Fruit fly (Drosophila melanogaster) whole organism, embryonic: ENCODE results near the gene Ufd1.
A peak's percentile ranks its signal among the peaks of the same experiment; 100 is the strongest.

Experiments
- C15 ChIP-seq: fragments of 200-800 bp; sonication (Bioruptor generic); IDR thresholded peaks from 3 replicates; pipeline ENCODE4 v1.3.6; 2022; ENCODE audit warnings: missing biosample characterization, missing genetic modification characterization
- CG10147 ChIP-seq: fragments of 200-800 bp; sonication (Bioruptor generic); optimal IDR thresholded peaks from 2 replicates; lab custom pipeline; 2019; ENCODE audit warnings: missing biosample characterization, mild to moderate bottlenecking, missing genetic modification characterization, moderate library complexity
- CG10209 ChIP-seq: fragments of 200-800 bp; sonication (Bioruptor generic); optimal IDR thresholded peaks from 3 replicates; lab custom pipeline; 2017; ENCODE audit warnings: missing biosample characterization, mild to moderate bottlenecking, missing genetic modification characterization, missing genetic modification reagents
- CG10267 ChIP-seq: fragments of 200-800 bp; sonication (Bioruptor generic); optimal IDR thresholded peaks from 2 replicates; lab custom pipeline; 2018; ENCODE audit warnings: missing biosample characterization, mild to moderate bottlenecking, missing genetic modification characterization, moderate library complexity
- CG10462 ChIP-seq: fragments of 200-800 bp; sonication (Bioruptor generic); optimal IDR thresholded peaks from 2 replicates; lab custom pipeline; 2016; ENCODE audit warnings: missing biosample characterization, missing genetic modification characterization
- CG10959 ChIP-seq: fragments of 200-800 bp; sonication (Bioruptor generic); IDR thresholded peaks from 2 replicates; pipeline ENCODE4 v1.3.6; 2022; ENCODE audit warnings: missing biosample characterization, missing genetic modification characterization
- CG11723 ChIP-seq: fragments of 200-800 bp; sonication (Bioruptor generic); optimal IDR thresholded peaks from 2 replicates; lab custom pipeline; 2017; ENCODE audit warnings: missing biosample characterization, mild to moderate bottlenecking, missing genetic modification characterization
- CG12236 ChIP-seq: fragments of 200-800 bp; sonication (Bioruptor generic); optimal IDR thresholded peaks from 2 replicates; lab custom pipeline; 2016; ENCODE audit warnings: missing biosample characterization, missing genetic modification characterization
- CG1529 ChIP-seq: fragments of 200-800 bp; sonication (Bioruptor generic); optimal IDR thresholded peaks from 3 replicates; lab custom pipeline; 2018; ENCODE audit warnings: missing biosample characterization, missing genetic modification characterization
- CG15479 ChIP-seq: fragments of 200-800 bp; sonication (Bioruptor generic); optimal IDR thresholded peaks from 3 replicates; lab custom pipeline; 2019; ENCODE audit warnings: missing biosample characterization, mild to moderate bottlenecking, missing genetic modification characterization, moderate library complexity
- CG16813 ChIP-seq: fragments of 200-800 bp; sonication (Bioruptor generic); IDR thresholded peaks from 3 replicates; pipeline ENCODE4 v1.3.6; 2022; ENCODE audit warnings: missing biosample characterization, missing genetic modification characterization; ENCODE audit not compliant: partially characterized antibody
- CG17361 ChIP-seq: fragments of 200-800 bp; sonication (Bioruptor generic); IDR thresholded peaks from 3 replicates; pipeline ENCODE4 v1.3.6; 2022; ENCODE audit warnings: missing biosample characterization, missing genetic modification characterization
- CG17802 ChIP-seq: fragments of 200-800 bp; sonication (Bioruptor generic); optimal IDR thresholded peaks from 2 replicates; lab custom pipeline; 2018; ENCODE audit warnings: missing biosample characterization, mild to moderate bottlenecking, missing genetic modification characterization, moderate library complexity
- CG18764 ChIP-seq: fragments of 200-800 bp; sonication (Bioruptor generic); optimal IDR thresholded peaks from 3 replicates; lab custom pipeline; 2016; ENCODE audit warnings: missing biosample characterization, missing genetic modification characterization
- CG32532 ChIP-seq: fragments of 200-800 bp; sonication (Bioruptor generic); IDR thresholded peaks from 2 replicates; pipeline ENCODE4 v1.3.6; 2022; ENCODE audit warnings: missing biosample characterization, missing genetic modification characterization
- CG3407 ChIP-seq: fragments of 200-800 bp; sonication (Bioruptor generic); optimal IDR thresholded peaks from 2 replicates; lab custom pipeline; 2018; ENCODE audit warnings: missing biosample characterization, mild to moderate bottlenecking, missing genetic modification characterization
- CG42726 ChIP-seq: fragments of 200-800 bp; sonication (Bioruptor generic); IDR thresholded peaks from 2 replicates; pipeline ENCODE4 v1.3.6; 2022; ENCODE audit warnings: missing biosample characterization, missing genetic modification characterization; ENCODE audit not compliant: partially characterized antibody
- CG4424 ChIP-seq: fragments of 200-800 bp; sonication (Bioruptor generic); optimal IDR thresholded peaks from 3 replicates; lab custom pipeline; 2016; ENCODE audit warnings: missing biosample characterization, missing genetic modification characterization
- CG5953 ChIP-seq: fragments of 200-800 bp; sonication (Bioruptor generic); IDR thresholded peaks from 2 replicates; pipeline ENCODE4 v1.3.6; 2022; ENCODE audit warnings: missing biosample characterization, missing genetic modification characterization
- CG6765 ChIP-seq: fragments of 200-800 bp; sonication (Bioruptor generic); optimal IDR thresholded peaks from 3 replicates; lab custom pipeline; 2017; ENCODE audit warnings: missing biosample characterization, mild to moderate bottlenecking, missing genetic modification characterization
- CG9609 ChIP-seq: fragments of 200-800 bp; sonication (Bioruptor generic); optimal IDR thresholded peaks from 3 replicates; lab custom pipeline; 2016; ENCODE audit warnings: missing biosample characterization, missing genetic modification characterization
- HLH3B ChIP-seq: fragments of 200-800 bp; sonication (Bioruptor generic); IDR thresholded peaks from 2 replicates; pipeline ENCODE4 v1.3.6; 2022; ENCODE audit warnings: missing biosample characterization, missing genetic modification characterization
- HLH4C ChIP-seq: fragments of 200-800 bp; sonication (Bioruptor generic); IDR thresholded peaks from 3 replicates; pipeline ENCODE4 v1.3.6; 2022; ENCODE audit warnings: missing biosample characterization, missing genetic modification characterization; ENCODE audit not compliant: partially characterized antibody
- Taf1 ChIP-seq: fragments of 200-800 bp; sonication (Bioruptor generic); IDR thresholded peaks from 2 replicates; pipeline ENCODE4 v1.3.6; 2022; ENCODE audit warnings: missing biosample characterization, missing genetic modification characterization
- ase ChIP-seq: fragments of 200-800 bp; sonication (Bioruptor generic); IDR thresholded peaks from 3 replicates; pipeline ENCODE4 v1.3.6; 2022; ENCODE audit warnings: missing biosample characterization, missing genetic modification characterization
- bcd ChIP-seq: fragments of 200-800 bp; sonication (Bioruptor generic); optimal IDR thresholded peaks from 2 replicates; lab custom pipeline; 2017; ENCODE audit warnings: missing biosample characterization, mild to moderate bottlenecking, missing genetic modification characterization
- caup ChIP-seq: fragments of 200-800 bp; sonication (Bioruptor generic); optimal IDR thresholded peaks from 3 replicates; lab custom pipeline; 2017; ENCODE audit warnings: missing biosample characterization, mild to moderate bottlenecking, missing genetic modification characterization, moderate library complexity; ENCODE audit not compliant: severe bottlenecking
- cwo ChIP-seq: fragments of 200-800 bp; sonication (Bioruptor generic); optimal IDR thresholded peaks from 3 replicates; lab custom pipeline; 2017; ENCODE audit warnings: missing biosample characterization, missing genetic modification characterization, mild to moderate bottlenecking, moderate library complexity, missing genetic modification reagents
- danr ChIP-seq: fragments of 200-800 bp; sonication (Bioruptor generic); IDR thresholded peaks from 2 replicates; pipeline ENCODE4 v1.3.6; 2022; ENCODE audit warnings: missing biosample characterization, missing genetic modification characterization
- dmrt11E ChIP-seq: fragments of 200-800 bp; sonication (Bioruptor generic); optimal IDR thresholded peaks from 3 replicates; lab custom pipeline; 2018; ENCODE audit warnings: missing biosample characterization, mild to moderate bottlenecking, missing genetic modification characterization, moderate library complexity
- fd102C ChIP-seq: fragments of 200-800 bp; sonication (Bioruptor generic); optimal IDR thresholded peaks from 2 replicates; lab custom pipeline; 2018; ENCODE audit warnings: missing biosample characterization, mild to moderate bottlenecking, missing genetic modification characterization, moderate library complexity
- grau ChIP-seq: fragments of 200-800 bp; optimal IDR thresholded peaks from 3 replicates; lab custom pipeline; 2019; ENCODE audit warnings: missing biosample characterization, mild to moderate bottlenecking, missing genetic modification characterization, moderate library complexity
- hkb ChIP-seq, 2 experiments: fragments of 200-800 bp in 1 of 2; fragments of >200 bp in 1 of 2; sonication (Bioruptor generic) in 1 of 2; IDR thresholded peaks in 1 of 2; optimal IDR thresholded peaks in 1 of 2; 2 replicates each; pipeline versions ENCODE4 v1.3.6 to Lab custom; 2017 to 2022; ENCODE audit warnings: missing biosample characterization in 1 of 2, missing genetic modification characterization in 1 of 2
- ind ChIP-seq: fragments of 200-800 bp; sonication (Bioruptor generic); optimal IDR thresholded peaks from 3 replicates; lab custom pipeline; 2016; ENCODE audit warnings: missing biosample characterization, missing genetic modification characterization
- insv ChIP-seq, 2 experiments: fragments of 200-800 bp; sonication (Bioruptor generic); optimal IDR thresholded peaks; 3 replicates each; lab custom pipeline; 2016 to 2018; ENCODE audit warnings: missing biosample characterization in 2 of 2, missing genetic modification characterization in 2 of 2
- lab ChIP-seq: fragments of 200-800 bp; sonication (Bioruptor generic); optimal IDR thresholded peaks from 3 replicates; lab custom pipeline; 2017; ENCODE audit warnings: missing biosample characterization, missing genetic modification characterization, mild to moderate bottlenecking, moderate library complexity, missing genetic modification reagents
- lola ChIP-seq, 3 experiments: fragments of >200 bp in 2 of 3; fragments of 200-800 bp in 1 of 3; sonication (Bioruptor generic) in 1 of 3; optimal IDR thresholded peaks; 2 replicates each; lab custom pipeline; 2017 to 2019; ENCODE audit warnings: missing biosample characterization in 3 of 3, missing genetic modification characterization in 3 of 3, mild to moderate bottlenecking in 1 of 3, moderate library complexity in 1 of 3
- nerfin-1 ChIP-seq: fragments of 200-800 bp; sonication (Bioruptor generic); optimal IDR thresholded peaks from 3 replicates; lab custom pipeline; 2019; ENCODE audit warnings: missing biosample characterization, mild to moderate bottlenecking, missing genetic modification characterization, moderate library complexity
- nmo ChIP-seq: fragments of 200-800 bp; sonication (Bioruptor generic); optimal IDR thresholded peaks from 2 replicates; lab custom pipeline; 2018; ENCODE audit warnings: missing biosample characterization, mild to moderate bottlenecking, missing genetic modification characterization, moderate library complexity
- nom ChIP-seq: fragments of 200-800 bp; sonication (Bioruptor generic); optimal IDR thresholded peaks from 2 replicates; lab custom pipeline; 2017; ENCODE audit warnings: missing biosample characterization, missing genetic modification characterization, mild to moderate bottlenecking, moderate library complexity, missing genetic modification reagents
- sens ChIP-seq: fragments of 200-800 bp; sonication (Bioruptor generic); peaks from one replicate; lab custom pipeline; 2016; ENCODE audit warnings: missing biosample characterization, missing genetic modification characterization
- sob ChIP-seq: fragments of 200-800 bp; sonication (Bioruptor generic); IDR thresholded peaks from 2 replicates; pipeline ENCODE4 v1.3.6; 2022; ENCODE audit warnings: missing biosample characterization, missing genetic modification characterization
- wdn ChIP-seq: fragments of 200-800 bp; sonication (Bioruptor generic); IDR thresholded peaks from 2 replicates; pipeline ENCODE4 v1.3.6; 2022; ENCODE audit warnings: missing biosample characterization, missing genetic modification characterization
- z ChIP-seq: fragments of 200-800 bp; sonication (Bioruptor generic); IDR thresholded peaks from 3 replicates; pipeline ENCODE4 v1.3.6; 2022; ENCODE audit warnings: missing biosample characterization, missing genetic modification characterization
- zen ChIP-seq: fragments of 200-800 bp; sonication (Bioruptor generic); optimal IDR thresholded peaks from 3 replicates; lab custom pipeline; 2018; ENCODE audit warnings: missing biosample characterization, mild to moderate bottlenecking, missing genetic modification characterization, moderate library complexity
- zfh1 ChIP-seq: fragments of 200-800 bp; sonication (Bioruptor generic); IDR thresholded peaks from 3 replicates; pipeline ENCODE4 v1.3.6; 2022; ENCODE audit warnings: missing biosample characterization, missing genetic modification characterization
- zfh2 ChIP-seq: fragments of 200-800 bp; sonication (Bioruptor generic); optimal IDR thresholded peaks from 2 replicates; lab custom pipeline; 2016; ENCODE audit warnings: missing biosample characterization, missing genetic modification characterization

Gene Ufd1

DNA sequence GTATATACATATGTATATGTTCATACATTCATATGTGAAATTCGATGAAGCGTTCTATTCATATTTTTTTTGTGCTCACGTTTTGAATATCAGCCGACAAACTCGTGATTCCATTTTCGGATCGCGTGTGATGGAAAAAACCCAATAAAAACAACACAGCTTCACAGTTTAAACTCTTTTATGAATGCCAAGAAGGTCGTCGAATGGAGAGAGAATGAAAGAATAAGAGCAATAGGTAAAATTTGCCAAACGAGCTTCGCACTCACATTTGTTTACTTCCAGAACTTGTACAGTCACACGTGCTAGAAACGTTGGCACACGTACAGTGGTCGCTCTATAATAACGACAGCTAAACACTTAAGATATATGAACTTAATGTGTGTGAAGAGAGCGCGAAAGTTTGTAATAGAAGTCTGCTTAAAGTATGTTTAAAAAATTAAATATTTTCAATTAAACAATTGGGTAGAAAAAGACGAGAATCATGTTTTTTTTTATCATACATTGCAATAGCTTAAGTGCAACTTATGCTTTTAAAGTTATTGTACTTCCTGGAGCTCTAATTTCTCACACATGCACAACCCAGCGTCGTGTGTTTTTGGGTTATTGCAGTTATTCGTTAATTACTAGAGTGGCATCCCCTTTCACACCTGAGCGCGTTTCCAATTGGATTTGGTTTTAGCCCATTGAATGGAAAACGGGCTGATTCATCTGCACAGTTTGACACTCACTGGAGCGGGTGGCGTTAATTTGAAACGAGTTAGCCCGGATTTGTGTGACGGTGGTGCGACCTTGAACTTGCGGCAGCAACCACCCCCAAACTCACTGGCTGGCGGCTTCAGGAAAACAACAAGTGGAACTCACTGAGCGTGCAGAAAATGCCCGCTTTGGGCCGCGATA lies 2.9 kb upstream of the Ufd1 start (continued):
- no peak for TF ChIP-seq CG42726 (GFP tag; lab: Robert Waterston, UW)
- TF ChIP-seq CG32532 = peak; percentile 54
- no peak for TF ChIP-seq CG10267 (tag; lab: Kevin White, UChicago)
- no peak for TF ChIP-seq HLH4C (GFP tag; lab: Robert Waterston, UW)
- TF ChIP-seq grau (tag; lab: Kevin White, UChicago) = peak; percentile 81
- peak; percentile 15 for TF ChIP-seq bcd (GFP tag; lab: Kevin White, UChicago)
- TF ChIP-seq CG15479 (GFP tag; lab: Kevin White, UChicago) = no peak
- no peak for TF ChIP-seq ase (GFP tag; lab: Robert Waterston, UW)
- peak; percentile 60 for TF ChIP-seq lab
- no peak for TF ChIP-seq CG10462
- no peak for TF ChIP-seq CG3407 (GFP tag; lab: Kevin White, UChicago)
- TF ChIP-seq dmrt11E (tag; lab: Kevin White, UChicago) = no peak
- TF ChIP-seq CG10959 (GFP tag; lab: Robert Waterston, UW) = no peak
- 0 out of 3 replicates have a peak, but pooled peaks have one; percentile 13 for TF ChIP-seq z
- no peak for TF ChIP-seq CG10147 (GFP tag; lab: Kevin White, UChicago)
- no peak for TF ChIP-seq CG18764 (GFP tag; lab: Kevin White, UChicago)
- no peak for TF ChIP-seq CG9609 (GFP tag; lab: Kevin White, UChicago)
- TF ChIP-seq sob (GFP tag; lab: Robert Waterston, UW) = no peak
- TF ChIP-seq nerfin-1 (tag; lab: Kevin White, UChicago) = no peak
- TF ChIP-seq zen (tag; lab: Kevin White, UChicago) = peak; percentile 20
- peak; percentile 22; the same call in 1 of the 3 replicates for TF ChIP-seq CG17361
- TF ChIP-seq CG17802 (tag; lab: Kevin White, UChicago) = no peak
- TF ChIP-seq CG1529 = no peak
- no peak for TF ChIP-seq danr (GFP tag; lab: Robert Waterston, UW)
- TF ChIP-seq CG12236 (GFP tag; lab: Kevin White, UChicago) = no peak
- 0 out of 2 replicates have a peak, but pooled peaks have one; percentile 20 for TF ChIP-seq Taf1 (GFP tag; lab: Robert Waterston, UW)
- TF ChIP-seq zfh1 (GFP tag; lab: Robert Waterston, UW) = no peak
- no peak for TF ChIP-seq CG5953
- TF ChIP-seq insv (GFP tag; optimal IDR thresholded peaks at IDR 0.05; lab: Kevin White, UChicago) = peak; percentile 50 to 90
- TF ChIP-seq ind (GFP tag; lab: Kevin White, UChicago) = no peak
- no peak for TF ChIP-seq hkb (optimal IDR thresholded peaks at IDR 0.05; lab: Kevin White, UChicago)
- no peak for TF ChIP-seq hkb (GFP tag; IDR thresholded peaks at IDR 0.05; lab: Robert Waterston, UW)
- TF ChIP-seq nom (GFP tag; lab: Kevin White, UChicago) = no peak
- TF ChIP-seq fd102C = no peak
- TF ChIP-seq cwo (GFP tag; lab: Kevin White, UChicago) = peak; percentile 96
- TF ChIP-seq CG6765 = no peak
- peak; percentile 22 for TF ChIP-seq caup (GFP tag; lab: Kevin White, UChicago)
- TF ChIP-seq CG11723 = no peak
- no peak for TF ChIP-seq HLH3B (GFP tag; lab: Robert Waterston, UW)
- no peak for TF ChIP-seq C15 (GFP tag; lab: Robert Waterston, UW)
- no peak for TF ChIP-seq lola (GFP tag; optimal IDR thresholded peaks at IDR 0.05; lab: Kevin White, UChicago)
- no peak for TF ChIP-seq wdn
- TF ChIP-seq nmo (GFP tag; lab: Kevin White, UChicago) = peak; percentile 19
- TF ChIP-seq zfh2 (GFP tag; lab: Kevin White, UChicago) = peak; percentile 23
- TF ChIP-seq CG16813 (GFP tag; lab: Robert Waterston, UW) = no peak
- TF ChIP-seq CG4424 = peak; percentile 3
- no peak for TF ChIP-seq CG10209 (GFP tag; lab: Kevin White, UChicago)
- peak; percentile 72 for TF ChIP-seq sens (GFP tag; lab: Kevin White, UChicago)
